Fruit fly (Drosophila melanogaster) Kc167 (cell line): ENCODE measurements around the gene clumsy.

ENCODE experiments used
- Myc ChIP-seq: fragments of >200 bp; optimal IDR thresholded peaks from 2 replicates; lab custom pipeline; 2017; ENCODE audit warnings: missing external identifiers
- Sin3A ChIP-seq: fragments of >200 bp; optimal IDR thresholded peaks from 2 replicates; lab custom pipeline; 2018; ENCODE audit warnings: missing external identifiers
- psq ChIP-seq: fragments of >200 bp; optimal IDR thresholded peaks from 2 replicates; lab custom pipeline; 2017; ENCODE audit warnings: missing external identifiers
- ttk ChIP-seq: sonication (Bioruptor generic); optimal IDR thresholded peaks from 2 replicates; lab custom pipeline; 2017; ENCODE audit warnings: missing external identifiers

DNA sequence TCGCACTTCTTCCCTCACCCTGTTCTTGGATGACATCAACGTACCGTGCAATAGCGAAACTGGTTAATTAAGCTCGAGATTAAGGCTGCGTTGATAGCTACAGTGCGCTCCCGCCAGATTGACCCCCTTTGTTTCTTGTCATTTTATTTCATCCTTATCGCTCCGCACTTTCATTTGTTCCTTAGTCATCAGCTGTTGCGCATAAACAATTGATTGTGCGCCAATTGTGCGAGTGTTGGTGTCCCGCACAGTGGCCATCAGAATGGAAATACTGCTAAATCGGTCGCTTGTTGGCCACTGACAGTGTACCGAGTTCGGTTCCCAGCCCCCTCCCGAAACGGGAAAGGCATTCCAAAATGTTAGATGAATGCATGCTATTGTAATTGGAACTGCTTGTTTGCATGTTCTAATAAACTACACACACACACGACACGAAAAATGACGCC is 13.4 kb downstream of the clumsy start:
- TF ChIP-seq ttk = no peak
- no peak for TF ChIP-seq psq (lab: Kevin White, UChicago)
- no peak for TF ChIP-seq Myc
- TF ChIP-seq Sin3A (lab: Kevin White, UChicago) = no peak
